Worm (Caenorhabditis elegans): ENCODE results near the gene F42H10.6.

The F42H10.6 gene

ce11 chrIII:8480355-8480754 lies at the start of gene F42H10.6:
TSS of gene F42H10.6 (minus strand) at chrIII:8480455.
- TF ChIP-seq dao-5 (tag; optimal IDR thresholded peaks at IDR 0.05) (no peak), W03F9.2 (tag; optimal IDR thresholded peaks at IDR 0.05) (no peak), him-1 (tag; optimal IDR thresholded peaks at IDR 0.05) (no peak)

- TF ChIP-seq him-1 (tag; optimal IDR thresholded peaks at IDR 0.05) (no peak), dao-5 (tag; optimal IDR thresholded peaks at IDR 0.05) (no peak), W03F9.2 (tag; optimal IDR thresholded peaks at IDR 0.05) (no peak)
Measured at ce11 chrIII:8529772-8530171, 49.5 kb upstream of the F42H10.6 start, which contains the start of gene ZC21.10. TSS of gene ZC21.10 (plus strand) at chrIII:8530072.

- no peak for TF ChIP-seq dao-5 (tag; optimal IDR thresholded peaks at IDR 0.05)
Measured at ce11 chrIII:8529002-8529401, 48.7 kb upstream of the F42H10.6 start.

- TF ChIP-seq W03F9.2 (tag; optimal IDR thresholded peaks at IDR 0.05): no peak
- TF ChIP-seq him-1 (tag; optimal IDR thresholded peaks at IDR 0.05): no peak
Measured at ce11 chrIII:8524773-8525172, 44.5 kb upstream of the F42H10.6 start, which contains the start of gene idpp-15. TSS of gene idpp-15 (plus strand) at chrIII:8525073.

- TF ChIP-seq him-1 (tag; optimal IDR thresholded peaks at IDR 0.05) (no peak), dao-5 (tag; optimal IDR thresholded peaks at IDR 0.05) (no peak), W03F9.2 (tag; optimal IDR thresholded peaks at IDR 0.05) (no peak)
Measured at ce11 chrIII:8521654-8522392, 41.6 kb upstream of the F42H10.6 start.

ce11 chrIII:8520589-8520988 lies 40.3 kb upstream of the F42H10.6 start:
- TF ChIP-seq him-1 (tag; optimal IDR thresholded peaks at IDR 0.05): no peak
- TF ChIP-seq W03F9.2 (tag; optimal IDR thresholded peaks at IDR 0.05): no peak
- TF ChIP-seq dao-5 (tag; optimal IDR thresholded peaks at IDR 0.05): no peak

ce11 chrIII:8519886-8520285 lies 39.6 kb upstream of the F42H10.6 start, which contains the start of gene ZC21.8:
TSS of gene ZC21.8 (minus strand) at chrIII:8519986.
- TF ChIP-seq him-1 (tag; optimal IDR thresholded peaks at IDR 0.05) (no peak), W03F9.2 (tag; optimal IDR thresholded peaks at IDR 0.05) (no peak), dao-5 (tag; optimal IDR thresholded peaks at IDR 0.05) (no peak)

- no peak for TF ChIP-seq him-1 (tag; optimal IDR thresholded peaks at IDR 0.05)
- no peak for TF ChIP-seq dao-5 (tag; optimal IDR thresholded peaks at IDR 0.05)
- TF ChIP-seq W03F9.2 (tag; optimal IDR thresholded peaks at IDR 0.05): no peak
Measured at ce11 chrIII:8518990-8519389, 38.7 kb upstream of the F42H10.6 start.

- no peak for TF ChIP-seq him-1 (tag; optimal IDR thresholded peaks at IDR 0.05)
- no peak for TF ChIP-seq W03F9.2 (tag; optimal IDR thresholded peaks at IDR 0.05)
- TF ChIP-seq dao-5 (tag; optimal IDR thresholded peaks at IDR 0.05): no peak
Measured at ce11 chrIII:8512279-8512942, 32.2 kb upstream of the F42H10.6 start.

- no peak for TF ChIP-seq dao-5 (tag; optimal IDR thresholded peaks at IDR 0.05)
- TF ChIP-seq him-1 (tag; optimal IDR thresholded peaks at IDR 0.05): no peak
- no peak for TF ChIP-seq W03F9.2 (tag; optimal IDR thresholded peaks at IDR 0.05)
Measured at ce11 chrIII:8511711-8512110, 31.5 kb upstream of the F42H10.6 start.

- no peak for TF ChIP-seq W03F9.2 (tag; optimal IDR thresholded peaks at IDR 0.05)
- TF ChIP-seq dao-5 (tag; optimal IDR thresholded peaks at IDR 0.05): no peak
- peak; percentile 5 for TF ChIP-seq him-1 (tag; optimal IDR thresholded peaks at IDR 0.05)
Measured at ce11 chrIII:8509644-8510393, 29.6 kb upstream of the F42H10.6 start.

- TF ChIP-seq dao-5 (tag; optimal IDR thresholded peaks at IDR 0.05): no peak
- TF ChIP-seq him-1 (tag; optimal IDR thresholded peaks at IDR 0.05): no peak
- TF ChIP-seq W03F9.2 (tag; optimal IDR thresholded peaks at IDR 0.05): no peak
Measured at ce11 chrIII:8509218-8509617, 29.0 kb upstream of the F42H10.6 start.

ce11 chrIII:8506348-8506747 lies 26.1 kb upstream of the F42H10.6 start:
- TF ChIP-seq him-1 (tag; optimal IDR thresholded peaks at IDR 0.05) (no peak), W03F9.2 (tag; optimal IDR thresholded peaks at IDR 0.05) (no peak), dao-5 (tag; optimal IDR thresholded peaks at IDR 0.05) (no peak)
